Fruit fly (Drosophila melanogaster): ENCODE data around the gene CG45075.

CG45075 gene

dm6 chr2L:6070656-6071231 lies 20.5 kb upstream of the CG45075 start, which contains the start of the genes CG9154 and Kr-h2 (continued):
- TF ChIP-seq toy (GFP tag; IDR thresholded peaks at IDR 0.05): no peak
- TF ChIP-seq CG6689 (GFP tag; IDR thresholded peaks at IDR 0.05): no peak
- TF ChIP-seq Opbp (GFP tag; IDR thresholded peaks at IDR 0.05; ENCODE audit: partially characterized antibody): peak; percentile 77
- no peak for TF ChIP-seq cg (GFP tag; optimal IDR thresholded peaks at IDR 0.05)
- TF ChIP-seq zfh1 (GFP tag; IDR thresholded peaks at IDR 0.05): no peak
- no peak for TF ChIP-seq CG18619 (GFP tag; optimal IDR thresholded peaks at IDR 0.05)
- TF ChIP-seq cwo (GFP tag; optimal IDR thresholded peaks at IDR 0.05): peak; percentile 31
- TF ChIP-seq CG6765 (GFP tag; optimal IDR thresholded peaks at IDR 0.05): no peak
- TF ChIP-seq CG16813 (GFP tag; IDR thresholded peaks at IDR 0.05; ENCODE audit: partially characterized antibody): peak; percentile 73
- TF ChIP-seq phol (tag; optimal IDR thresholded peaks at IDR 0.05): peak; percentile 37
- TF ChIP-seq crol (GFP tag; IDR thresholded peaks at IDR 0.05): no peak
- peak; percentile 65 for TF ChIP-seq stwl (tag; optimal IDR thresholded peaks at IDR 0.05)
- TF ChIP-seq CG17186 (GFP tag; optimal IDR thresholded peaks at IDR 0.05): peak; percentile 42
- TF ChIP-seq CG15073 (GFP tag; optimal IDR thresholded peaks at IDR 0.05): no peak
- TF ChIP-seq CG12769 (tag; optimal IDR thresholded peaks at IDR 0.05): peak; percentile 5
- TF ChIP-seq amos (GFP tag; IDR thresholded peaks at IDR 0.05; ENCODE audit: partially characterized antibody): peak; percentile 75
- TF ChIP-seq Awh (GFP tag; IDR thresholded peaks at IDR 0.05): no peak
- TF ChIP-seq MBD-R2 (GFP tag; IDR thresholded peaks at IDR 0.05): peak; percentile 37; the same call in 1 of the 2 replicates
- no peak for TF ChIP-seq pb (GFP tag; optimal IDR thresholded peaks at IDR 0.05)
- no peak for TF ChIP-seq ATbp (GFP tag; optimal IDR thresholded peaks at IDR 0.05)
- TF ChIP-seq CG11696 (GFP tag; IDR thresholded peaks at IDR 0.05): no peak
- peak; percentile 41 for TF ChIP-seq CG18011 (GFP tag; optimal IDR thresholded peaks at IDR 0.05)
- TF ChIP-seq CG4424 (GFP tag; optimal IDR thresholded peaks at IDR 0.05): peak; percentile 23
- no peak for TF ChIP-seq Atf6 (GFP tag; IDR thresholded peaks at IDR 0.05)
- TF ChIP-seq CG3847 (GFP tag; IDR thresholded peaks at IDR 0.05): peak; percentile 28; the same call in 1 of the 2 replicates
- TF ChIP-seq CG6683 (GFP tag; optimal IDR thresholded peaks at IDR 0.05): no peak
- no peak for TF ChIP-seq crc (GFP tag; optimal IDR thresholded peaks at IDR 0.05)
- no peak for TF ChIP-seq trh (GFP tag; optimal IDR thresholded peaks at IDR 0.05)
- TF ChIP-seq bcd (GFP tag; optimal IDR thresholded peaks at IDR 0.05): no peak
- no peak for TF ChIP-seq H2.0 (GFP tag; IDR thresholded peaks at IDR 0.05)
- no peak for TF ChIP-seq CG10321 (GFP tag; IDR thresholded peaks at IDR 0.05)
- TF ChIP-seq esg (GFP tag; conservative IDR thresholded peaks at IDR 0.05): no peak
- peak; percentile 66; the same call in 2 of the 4 replicates for TF ChIP-seq Dll (GFP tag; IDR thresholded peaks at IDR 0.05; ENCODE audit: partially characterized antibody)
- TF ChIP-seq h (optimal IDR thresholded peaks at IDR 0.05): no peak
- TF ChIP-seq CG6791 (GFP tag; IDR thresholded peaks at IDR 0.05; ENCODE audit: partially characterized antibody): peak; percentile 75; the same call in 2 of the 3 replicates
- TF ChIP-seq lilli (GFP tag; optimal IDR thresholded peaks at IDR 0.05): peak; percentile 36
- no peak for TF ChIP-seq wdn (GFP tag; IDR thresholded peaks at IDR 0.05)
- peak; percentile 15 for TF ChIP-seq CG9797 (GFP tag; optimal IDR thresholded peaks at IDR 0.05)
- TF ChIP-seq CG12299 (tag; optimal IDR thresholded peaks at IDR 0.05): peak; percentile 29
- TF ChIP-seq NfI (GFP tag; optimal IDR thresholded peaks at IDR 0.05): peak; percentile 56
- no peak for TF ChIP-seq Doc2 (GFP tag; IDR thresholded peaks at IDR 0.05)
- TF ChIP-seq Nf-YA (GFP tag; IDR thresholded peaks at IDR 0.05): no peak
- TF ChIP-seq NC2α (GFP tag; optimal IDR thresholded peaks at IDR 0.05): no peak
- peak; percentile 47 for TF ChIP-seq CG7839 (tag; optimal IDR thresholded peaks at IDR 0.05)
- no peak for TF ChIP-seq psq (GFP tag; optimal IDR thresholded peaks at IDR 0.05)
- no peak for TF ChIP-seq CG11695 (GFP tag; IDR thresholded peaks at IDR 0.05)
- TF ChIP-seq Lhr (GFP tag; optimal IDR thresholded peaks at IDR 0.05): peak; percentile 83
- peak; percentile 28 for TF ChIP-seq Sry-β (GFP tag; optimal IDR thresholded peaks at IDR 0.05)
- no peak for TF ChIP-seq org-1 (GFP tag; optimal IDR thresholded peaks at IDR 0.05)
- no peak for TF ChIP-seq CG4404 (GFP tag; IDR thresholded peaks at IDR 0.05)

All from whole organism, embryonic.